Fruit fly (Drosophila melanogaster) whole organism, embryonic: ENCODE results near the gene CG10513.

Experiments used
- ATbp ChIP-seq: fragments of 200-800 bp; sonication (Bioruptor generic); optimal IDR thresholded peaks from 2 replicates; lab custom pipeline; 2017; ENCODE audit warnings: missing biosample characterization, mild to moderate bottlenecking, missing genetic modification characterization, missing genetic modification reagents
- Atf6 ChIP-seq: fragments of 200-800 bp; sonication (Bioruptor generic); IDR thresholded peaks from 2 replicates; pipeline ENCODE4 v1.3.6; 2022; ENCODE audit warnings: missing biosample characterization, missing genetic modification characterization
- Awh ChIP-seq: fragments of 200-800 bp; sonication (Bioruptor generic); IDR thresholded peaks from 2 replicates; pipeline ENCODE4, ENCODE4 v1.3.6; 2022; ENCODE audit warnings: missing biosample characterization, missing genetic modification characterization
- CG1024 ChIP-seq: fragments of 200-800 bp; sonication (Bioruptor generic); IDR thresholded peaks from 2 replicates; pipeline ENCODE4 v1.3.6; 2022; ENCODE audit warnings: missing biosample characterization, missing genetic modification characterization
- CG11695 ChIP-seq: fragments of 200-800 bp; sonication (Bioruptor generic); IDR thresholded peaks from 3 replicates; pipeline ENCODE4 v1.3.6; 2022; ENCODE audit warnings: missing biosample characterization, missing genetic modification characterization
- CG11723 ChIP-seq: fragments of 200-800 bp; sonication (Bioruptor generic); optimal IDR thresholded peaks from 2 replicates; lab custom pipeline; 2017; ENCODE audit warnings: missing biosample characterization, mild to moderate bottlenecking, missing genetic modification characterization
- CG13624 ChIP-seq: fragments of 200-800 bp; sonication (Bioruptor generic); optimal IDR thresholded peaks from 2 replicates; lab custom pipeline; 2016; ENCODE audit warnings: missing biosample characterization, missing genetic modification characterization
- CG14667 ChIP-seq: fragments of 200-800 bp; sonication (Bioruptor generic); IDR thresholded peaks from 2 replicates; pipeline ENCODE4 v1.3.6; 2022; ENCODE audit warnings: missing biosample characterization, missing genetic modification characterization
- CG14710 ChIP-seq: fragments of 200-800 bp; sonication (Bioruptor generic); optimal IDR thresholded peaks from 3 replicates; lab custom pipeline; 2019; ENCODE audit warnings: missing biosample characterization, mild to moderate bottlenecking, missing genetic modification characterization, moderate library complexity
- CG14965 ChIP-seq: fragments of 200-800 bp; sonication (Bioruptor generic); optimal IDR thresholded peaks from 2 replicates; lab custom pipeline; 2016; ENCODE audit warnings: missing biosample characterization, missing genetic modification characterization, borderline replicate concordance
- CG15011 ChIP-seq: fragments of 200-800 bp; sonication (Bioruptor generic); optimal IDR thresholded peaks from 3 replicates; lab custom pipeline; 2018; ENCODE audit warnings: missing biosample characterization, mild to moderate bottlenecking, missing genetic modification characterization
- CG15269 ChIP-seq: fragments of 200-800 bp; sonication (Bioruptor generic); optimal IDR thresholded peaks from 2 replicates; lab custom pipeline; 2018; ENCODE audit warnings: missing biosample characterization, mild to moderate bottlenecking, missing genetic modification characterization, moderate library complexity
- CG17328 ChIP-seq: fragments of 200-800 bp; sonication (Bioruptor generic); IDR thresholded peaks from 2 replicates; pipeline ENCODE4 v1.3.6; 2022; ENCODE audit warnings: missing biosample characterization, missing genetic modification characterization
- CG1792 ChIP-seq: fragments of 200-800 bp; sonication (Bioruptor generic); optimal IDR thresholded peaks from 2 replicates; lab custom pipeline; 2016; ENCODE audit warnings: missing biosample characterization, missing genetic modification characterization
- CG18011 ChIP-seq: fragments of 200-800 bp; sonication (Bioruptor generic); optimal IDR thresholded peaks from 2 replicates; lab custom pipeline; 2017; ENCODE audit warnings: missing biosample characterization, missing genetic modification characterization, mild to moderate bottlenecking, moderate library complexity, missing genotype
- CG18619 ChIP-seq: fragments of 200-800 bp; sonication (Bioruptor generic); optimal IDR thresholded peaks from 3 replicates; lab custom pipeline; 2017; ENCODE audit warnings: missing biosample characterization, mild to moderate bottlenecking, missing genetic modification characterization
- CG2889 ChIP-seq: fragments of 200-800 bp; sonication (Bioruptor generic); IDR thresholded peaks from 3 replicates; pipeline ENCODE4 v1.3.6; 2022; ENCODE audit warnings: missing biosample characterization, missing genetic modification characterization
- CG33557 ChIP-seq: fragments of 200-800 bp; sonication (Bioruptor generic); optimal IDR thresholded peaks from 2 replicates; lab custom pipeline; 2019; ENCODE audit warnings: missing biosample characterization, mild to moderate bottlenecking, missing genetic modification characterization, moderate library complexity
- CG34224 ChIP-seq: fragments of 200-800 bp; sonication (Bioruptor generic); IDR thresholded peaks from 3 replicates; pipeline ENCODE4 v1.3.6; 2022; ENCODE audit warnings: missing biosample characterization, missing genetic modification characterization; ENCODE audit not compliant: partially characterized antibody
- CG3726 ChIP-seq: fragments of 200-800 bp; sonication (Bioruptor generic); IDR thresholded peaks from 3 replicates; pipeline ENCODE4, ENCODE4 v1.3.6; 2022; ENCODE audit warnings: missing biosample characterization, missing genetic modification characterization
- CG42726 ChIP-seq: fragments of 200-800 bp; sonication (Bioruptor generic); IDR thresholded peaks from 2 replicates; pipeline ENCODE4 v1.3.6; 2022; ENCODE audit warnings: missing biosample characterization, missing genetic modification characterization; ENCODE audit not compliant: partially characterized antibody
- CG4707 ChIP-seq: fragments of 200-800 bp; sonication (Bioruptor generic); optimal IDR thresholded peaks from 2 replicates; lab custom pipeline; 2018; ENCODE audit warnings: missing biosample characterization, mild to moderate bottlenecking, missing genetic modification characterization, moderate library complexity
- CG5180 ChIP-seq: fragments of 200-800 bp; sonication (Bioruptor generic); optimal IDR thresholded peaks from 3 replicates; lab custom pipeline; 2017; ENCODE audit warnings: missing biosample characterization, missing genetic modification characterization, mild to moderate bottlenecking, moderate library complexity, missing genetic modification reagents
- CG6654 ChIP-seq: fragments of 200-800 bp; sonication (Bioruptor generic); optimal IDR thresholded peaks from 2 replicates; lab custom pipeline; 2017; ENCODE audit warnings: missing biosample characterization, mild to moderate bottlenecking, missing genetic modification characterization
- CG7357 ChIP-seq: fragments of 200-800 bp; sonication (Bioruptor generic); IDR thresholded peaks from 3 replicates; pipeline ENCODE4 v1.3.6; 2022; ENCODE audit warnings: missing biosample characterization, missing genetic modification characterization
- CG7786 ChIP-seq: fragments of 200-800 bp; sonication (Bioruptor generic); optimal IDR thresholded peaks from 2 replicates; lab custom pipeline; 2016; ENCODE audit warnings: missing biosample characterization, missing genetic modification characterization
- CG8924 ChIP-seq: fragments of 200-800 bp; optimal IDR thresholded peaks from 3 replicates; lab custom pipeline; 2019; ENCODE audit warnings: missing biosample characterization, mild to moderate bottlenecking, missing genetic modification characterization, moderate library complexity
- Dek ChIP-seq: fragments of 200-800 bp; sonication (Bioruptor generic); optimal IDR thresholded peaks from 3 replicates; lab custom pipeline; 2019; ENCODE audit warnings: missing biosample characterization, mild to moderate bottlenecking, missing genetic modification characterization, moderate library complexity
- H15 ChIP-seq: fragments of 200-800 bp; sonication (Bioruptor generic); IDR thresholded peaks from 3 replicates; pipeline ENCODE4 v1.3.6; 2022; ENCODE audit warnings: missing biosample characterization, missing genetic modification characterization
- Hmx ChIP-seq: fragments of 200-800 bp; sonication (Bioruptor generic); optimal IDR thresholded peaks from 2 replicates; lab custom pipeline; 2016; ENCODE audit warnings: missing biosample characterization, missing genetic modification characterization
- Lhr ChIP-seq: fragments of 200-800 bp; sonication (Bioruptor generic); optimal IDR thresholded peaks from 3 replicates; lab custom pipeline; 2017; ENCODE audit warnings: mild to moderate bottlenecking, missing biosample characterization, missing genetic modification reagents, missing genetic modification characterization
- Mrtf ChIP-seq: fragments of 200-800 bp; sonication (Bioruptor generic); IDR thresholded peaks from 3 replicates; pipeline ENCODE4 v1.3.6; 2022; ENCODE audit warnings: missing biosample characterization, missing genetic modification characterization
- NC2β ChIP-seq: fragments of 200-800 bp; sonication (Bioruptor generic); optimal IDR thresholded peaks from 2 replicates; lab custom pipeline; 2016; ENCODE audit warnings: missing biosample characterization, missing genetic modification characterization
- Neu2 ChIP-seq: fragments of 200-800 bp; sonication (Bioruptor generic); optimal IDR thresholded peaks from 3 replicates; lab custom pipeline; 2016; ENCODE audit warnings: missing biosample characterization, missing genetic modification characterization, borderline replicate concordance
- Nf-YA ChIP-seq: fragments of 200-800 bp; sonication (Bioruptor generic); IDR thresholded peaks from 2 replicates; pipeline ENCODE4 v1.3.6; 2022; ENCODE audit warnings: missing biosample characterization, missing genetic modification characterization
- PHDP ChIP-seq: fragments of 200-800 bp; sonication (Bioruptor generic); optimal IDR thresholded peaks from 3 replicates; lab custom pipeline; 2018; ENCODE audit warnings: missing biosample characterization, mild to moderate bottlenecking, missing genetic modification characterization, moderate library complexity
- ac ChIP-seq: fragments of 200-800 bp; sonication (Bioruptor generic); optimal IDR thresholded peaks from 3 replicates; lab custom pipeline; 2017; ENCODE audit warnings: missing biosample characterization, mild to moderate bottlenecking, missing genetic modification characterization
- br ChIP-seq: fragments of >200 bp; optimal IDR thresholded peaks from 2 replicates; lab custom pipeline; 2017
- crol ChIP-seq: fragments of 200-800 bp; sonication (Bioruptor generic); IDR thresholded peaks from 2 replicates; pipeline ENCODE4 v1.3.6; 2022; ENCODE audit warnings: missing biosample characterization, missing genetic modification characterization
- danr ChIP-seq: fragments of 200-800 bp; sonication (Bioruptor generic); IDR thresholded peaks from 2 replicates; pipeline ENCODE4 v1.3.6; 2022; ENCODE audit warnings: missing biosample characterization, missing genetic modification characterization
- en ChIP-seq: fragments of 200-800 bp; sonication (Bioruptor generic); optimal IDR thresholded peaks from 2 replicates; lab custom pipeline; 2016; ENCODE audit warnings: missing biosample characterization, missing genetic modification characterization
- eyg ChIP-seq: fragments of 200-800 bp; sonication (Bioruptor generic); optimal IDR thresholded peaks from 3 replicates; lab custom pipeline; 2016; ENCODE audit warnings: missing biosample characterization, missing genetic modification characterization
- fru ChIP-seq: fragments of >200 bp; optimal IDR thresholded peaks from 2 replicates; lab custom pipeline; 2017
- hth ChIP-seq: fragments of >200 bp; optimal IDR thresholded peaks from 2 replicates; lab custom pipeline; 2017; ENCODE audit warnings: inconsistent platforms
- jigr1 ChIP-seq: fragments of 200-800 bp; sonication (Bioruptor generic); IDR thresholded peaks from 3 replicates; pipeline ENCODE4 v1.3.6; 2022; ENCODE audit warnings: missing biosample characterization, missing genetic modification characterization
- lab ChIP-seq: fragments of 200-800 bp; sonication (Bioruptor generic); optimal IDR thresholded peaks from 3 replicates; lab custom pipeline; 2017; ENCODE audit warnings: missing biosample characterization, missing genetic modification characterization, mild to moderate bottlenecking, moderate library complexity, missing genetic modification reagents
- ranshi ChIP-seq: fragments of 200-800 bp; sonication (Bioruptor generic); IDR thresholded peaks from 2 replicates; pipeline ENCODE4 v1.3.6; 2022; ENCODE audit warnings: missing biosample characterization, missing genetic modification characterization
- tup ChIP-seq: fragments of 200-800 bp; sonication (Bioruptor generic); optimal IDR thresholded peaks from 2 replicates; lab custom pipeline; 2016; ENCODE audit warnings: missing biosample characterization, mild to moderate bottlenecking, missing genetic modification characterization, moderate library complexity
- zen ChIP-seq: fragments of 200-800 bp; sonication (Bioruptor generic); optimal IDR thresholded peaks from 3 replicates; lab custom pipeline; 2018; ENCODE audit warnings: missing biosample characterization, mild to moderate bottlenecking, missing genetic modification characterization, moderate library complexity
- zen2 ChIP-seq: fragments of 200-800 bp; sonication (Bioruptor generic); IDR thresholded peaks from 3 replicates; pipeline ENCODE4 v1.3.6; 2022; ENCODE audit warnings: missing biosample characterization, missing genetic modification characterization; ENCODE audit not compliant: partially characterized antibody
- zfh1 ChIP-seq: fragments of 200-800 bp; sonication (Bioruptor generic); IDR thresholded peaks from 3 replicates; pipeline ENCODE4 v1.3.6; 2022; ENCODE audit warnings: missing biosample characterization, missing genetic modification characterization

The CG10513 gene

DNA sequence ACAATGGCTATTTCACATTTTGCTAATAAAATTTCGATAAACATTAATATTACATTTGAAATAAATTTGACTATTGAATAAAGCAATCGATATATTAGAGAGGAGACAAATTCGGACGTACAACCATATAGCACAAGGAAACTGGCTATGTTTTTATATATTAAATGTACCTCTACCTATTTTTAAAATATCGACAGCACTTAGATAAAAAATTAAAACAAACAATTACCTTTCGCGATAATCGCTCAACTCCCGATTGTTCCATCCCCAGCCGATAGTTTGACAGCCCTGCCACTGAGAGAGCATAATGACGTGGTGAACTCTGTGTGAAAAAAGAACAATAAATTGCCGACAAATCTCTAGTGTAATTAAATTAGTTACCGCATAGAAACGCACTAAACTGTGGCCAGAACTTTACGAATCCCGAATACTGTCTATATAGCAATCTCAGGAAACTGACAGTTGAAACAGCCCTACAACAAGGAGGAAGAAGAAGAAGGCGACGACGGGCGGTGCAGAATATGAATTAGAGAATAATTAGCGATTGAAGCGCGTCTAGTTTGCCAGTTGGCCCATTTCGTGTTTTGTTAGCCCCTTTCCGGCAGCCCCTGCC, 18.3 kb downstream of the CG10513 start, which contains the start of gene CG11857 (continued):
- TF ChIP-seq PHDP (tag; lab: Kevin White, UChicago) (peak; percentile 97), ATbp (GFP tag; lab: Kevin White, UChicago) (peak; percentile 92), CG14965 (peak; percentile 55), CG5180 (GFP tag; lab: Kevin White, UChicago) (no peak), Hmx (peak; percentile 96), CG7357 (peak; percentile 95), CG3726 (GFP tag; lab: Robert Waterston, UW) (peak; percentile 96), CG14710 (tag; lab: Kevin White, UChicago) (peak; percentile 98), CG13624 (GFP tag; lab: Kevin White, UChicago) (peak; percentile 99), CG33557 (GFP tag; lab: Kevin White, UChicago) (peak; percentile 96), zen (tag; lab: Kevin White, UChicago) (peak; percentile 99), CG6654 (GFP tag; lab: Kevin White, UChicago) (peak; percentile 88), CG18619 (GFP tag; lab: Kevin White, UChicago) (peak; percentile 97), CG14667 (GFP tag; lab: Robert Waterston, UW) (peak; percentile 99), Mrtf (GFP tag; lab: Robert Waterston, UW) (peak; percentile 99), fru (lab: Kevin White, UChicago) (no peak), CG42726 (GFP tag; lab: Robert Waterston, UW) (peak; percentile 98), ranshi (GFP tag; lab: Robert Waterston, UW) (peak; percentile 99), CG15269 (tag; lab: Kevin White, UChicago) (peak; percentile 97), Atf6 (GFP tag; lab: Robert Waterston, UW) (peak; percentile 98), tup (GFP tag; lab: Kevin White, UChicago) (peak; percentile 94), danr (GFP tag; lab: Robert Waterston, UW) (peak; percentile 98), CG7786 (GFP tag; lab: Kevin White, UChicago) (peak; percentile 98), CG11695 (peak; percentile 96), en (GFP tag; lab: Kevin White, UChicago) (peak; percentile 90), CG15011 (GFP tag; lab: Kevin White, UChicago) (peak; percentile 92), CG34224 (GFP tag; lab: Robert Waterston, UW) (peak; percentile 100), CG18011 (GFP tag; lab: Kevin White, UChicago) (peak; percentile 90), CG1024 (GFP tag; lab: Robert Waterston, UW) (peak; percentile 95), H15 (GFP tag; lab: Robert Waterston, UW) (peak; percentile 99), CG2889 (GFP tag; lab: Robert Waterston, UW) (peak; percentile 99), ac (GFP tag; lab: Kevin White, UChicago) (peak; percentile 89), jigr1 (GFP tag; lab: Robert Waterston, UW) (peak; percentile 99), CG1792 (GFP tag; lab: Kevin White, UChicago) (peak; percentile 95), Lhr (GFP tag; lab: Kevin White, UChicago) (peak; percentile 92), eyg (peak; percentile 94), crol (GFP tag; lab: Robert Waterston, UW) (peak; percentile 80), zfh1 (GFP tag; lab: Robert Waterston, UW) (peak; percentile 99), Nf-YA (GFP tag; lab: Robert Waterston, UW) (peak; percentile 96), br (lab: Kevin White, UChicago) (no peak), Dek (tag; lab: Kevin White, UChicago) (peak; percentile 98), NC2β (GFP tag; lab: Kevin White, UChicago) (peak; percentile 96), zen2 (GFP tag; lab: Robert Waterston, UW) (peak; percentile 99), CG11723 (peak; percentile 94), CG4707 (GFP tag; lab: Kevin White, UChicago) (peak; percentile 82), hth (lab: Kevin White, UChicago) (no peak), CG17328 (peak; percentile 99), CG8924 (tag; lab: Kevin White, UChicago) (peak; percentile 98), Awh (GFP tag; lab: Robert Waterston, UW) (peak; percentile 97), Neu2 (peak; percentile 83), lab (GFP tag; lab: Kevin White, UChicago) (peak; percentile 98)
